Fruit fly (Drosophila melanogaster): ENCODE measurements around the gene CG31229.

The CG31229 gene

DNA sequence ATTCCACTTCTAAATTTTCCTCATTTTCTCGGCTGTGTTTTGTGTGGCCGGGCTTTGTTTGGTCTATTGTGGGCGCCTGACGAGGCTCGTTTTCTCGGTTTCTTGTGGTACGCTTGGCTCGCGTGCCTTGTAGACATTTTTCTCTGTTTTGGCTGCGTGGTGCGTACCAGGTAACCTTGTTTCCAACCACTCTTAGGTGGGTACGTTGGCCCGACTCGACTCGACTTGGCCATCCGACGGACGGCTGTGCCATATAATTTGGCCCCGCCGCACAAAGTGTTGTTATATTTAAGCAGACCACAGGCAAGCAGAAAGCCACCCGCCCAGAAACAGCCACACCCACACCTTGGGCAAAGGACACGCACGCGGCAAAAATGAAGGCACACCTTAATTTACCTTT is 35.9 kb downstream of the CG31229 start:
- no peak for TF ChIP-seq unpg (GFP tag; optimal IDR thresholded peaks at IDR 0.05)
- TF ChIP-seq gcm2 (GFP tag; optimal IDR thresholded peaks at IDR 0.05): no peak
- peak; percentile 92 for TF ChIP-seq CG13894 (tag; optimal IDR thresholded peaks at IDR 0.05)
- 0 out of 2 replicates have a peak, but pooled peaks have one; percentile 11 for TF ChIP-seq slbo (GFP tag; IDR thresholded peaks at IDR 0.05)

DNA sequence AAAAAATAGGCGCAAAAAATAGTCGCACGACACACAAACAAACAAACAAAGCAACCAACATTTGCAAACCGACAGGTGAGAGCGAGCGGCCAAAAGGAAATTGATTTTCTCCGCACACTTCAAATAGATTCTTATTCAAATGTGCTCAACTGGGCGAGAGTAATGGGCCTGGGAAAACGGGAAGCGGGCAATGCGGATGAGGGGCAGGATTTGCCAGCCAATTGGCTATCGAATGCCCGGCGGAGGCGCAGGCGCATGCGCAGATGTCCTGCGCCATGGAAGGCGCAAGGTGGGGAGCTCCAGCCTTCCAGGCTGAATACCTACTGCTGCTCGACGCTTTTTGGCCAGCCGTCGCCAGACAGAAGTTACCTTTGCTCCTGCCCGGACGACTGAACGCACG is 37.5 kb downstream of the CG31229 start, which contains the start of the genes ChAT and VAChT:
ChAT (plus strand) TSS at position 352 of the 400 bp plus-strand sequence.
VAChT (plus strand) TSS at position 352 of the 400 bp plus-strand sequence.
- TF ChIP-seq Nf-YC (tag; optimal IDR thresholded peaks at IDR 0.05) (peak; percentile 87), C15 (GFP tag; IDR thresholded peaks at IDR 0.05) (no peak), crol (GFP tag; IDR thresholded peaks at IDR 0.05) (peak; percentile 33; the same call in 1 of the 2 replicates), Ssrp (tag; optimal IDR thresholded peaks at IDR 0.05) (no peak), onecut (GFP tag; IDR thresholded peaks at IDR 0.05) (peak; percentile 67; the same call in 1 of the 2 replicates), MESR4 (GFP tag; optimal IDR thresholded peaks at IDR 0.05) (no peak), abd-A (tag; optimal IDR thresholded peaks at IDR 0.05) (peak; percentile 71), twi (tag; optimal IDR thresholded peaks at IDR 0.05) (no peak), Pdp1 (GFP tag; optimal IDR thresholded peaks at IDR 0.05) (no peak), CG10431 (GFP tag; optimal IDR thresholded peaks at IDR 0.05) (no peak), cato (GFP tag; optimal IDR thresholded peaks at IDR 0.05; ENCODE audit: borderline replicate concordance) (no peak), Nf-YB (GFP tag; optimal IDR thresholded peaks at IDR 0.05) (peak; percentile 74), Deaf1 (tag; optimal IDR thresholded peaks at IDR 0.05) (peak; percentile 31), Taf1 (GFP tag; IDR thresholded peaks at IDR 0.05) (no peak), CG16863 (GFP tag; optimal IDR thresholded peaks at IDR 0.05) (no peak), pfk (GFP tag; optimal IDR thresholded peaks at IDR 0.05) (peak; percentile 55), mld (GFP tag; IDR thresholded peaks at IDR 0.05; ENCODE audit: partially characterized antibody) (no peak), ewg (GFP tag; optimal IDR thresholded peaks at IDR 0.05) (peak; percentile 86), CG8765 (GFP tag; IDR thresholded peaks at IDR 0.05) (no peak), Hr78 (GFP tag; optimal IDR thresholded peaks at IDR 0.05) (no peak), CG3726 (GFP tag; IDR thresholded peaks at IDR 0.05) (no peak)

DNA sequence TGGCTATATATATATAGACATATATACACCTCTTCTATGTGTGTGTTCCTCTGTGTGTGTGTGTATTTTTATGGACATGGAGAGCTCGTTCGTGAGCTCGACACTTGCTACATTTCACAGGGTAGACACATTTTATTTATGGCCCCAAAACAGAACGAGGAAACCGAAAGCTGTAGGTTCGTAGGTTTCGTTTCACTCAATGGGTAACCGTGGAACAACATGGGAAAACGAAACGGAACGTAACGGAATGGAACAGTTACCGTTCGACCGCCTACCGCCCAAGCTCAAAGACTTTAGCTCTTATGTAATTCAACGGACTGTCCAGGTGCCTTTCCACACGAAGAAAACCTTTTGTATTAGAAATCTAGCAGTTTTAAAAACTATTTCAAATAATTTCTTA is 38.6 kb downstream of the CG31229 start:
- peak; percentile 22 for TF ChIP-seq Deaf1 (tag; optimal IDR thresholded peaks at IDR 0.05)
- TF ChIP-seq abd-A (tag; optimal IDR thresholded peaks at IDR 0.05): peak; percentile 15
- peak; percentile 93 for TF ChIP-seq pfk (GFP tag; optimal IDR thresholded peaks at IDR 0.05)
- peak in 1 of 2 experiments; percentile 7 for TF ChIP-seq Pdp1 (GFP tag; optimal IDR thresholded peaks at IDR 0.05)
- no peak for TF ChIP-seq CG8944 (GFP tag; optimal IDR thresholded peaks at IDR 0.05)
- no peak for TF ChIP-seq chif (GFP tag; optimal IDR thresholded peaks at IDR 0.05)

DNA sequence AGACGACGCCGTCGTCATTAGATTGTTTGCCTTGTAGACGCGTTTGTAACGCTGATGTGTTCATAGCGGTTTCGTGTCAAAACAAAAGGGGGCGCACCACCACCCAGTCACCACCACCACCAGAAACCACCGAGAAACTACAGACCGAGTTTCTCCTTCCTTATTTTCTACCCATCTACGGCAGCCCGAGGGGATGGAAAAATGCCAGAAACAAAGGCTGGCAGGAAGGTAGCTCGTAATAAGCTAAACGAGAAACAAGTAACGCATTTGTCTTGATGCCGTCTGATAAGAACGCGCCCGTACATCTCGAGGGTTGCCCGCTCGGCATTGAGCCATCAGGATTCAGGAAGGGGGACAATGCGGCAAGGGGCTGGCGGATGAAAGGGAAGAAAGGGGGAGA is 39.8 kb downstream of the CG31229 start:
- no peak for TF ChIP-seq Doc2 (GFP tag; IDR thresholded peaks at IDR 0.05)
- TF ChIP-seq CG13123 (GFP tag; optimal IDR thresholded peaks at IDR 0.05): no peak
- peak; percentile 58 for TF ChIP-seq Hey (tag; optimal IDR thresholded peaks at IDR 0.05)
- peak; percentile 75 for TF ChIP-seq pros (GFP tag; optimal IDR thresholded peaks at IDR 0.05)
- no peak for TF ChIP-seq CG30403 (GFP tag; optimal IDR thresholded peaks at IDR 0.05)
- TF ChIP-seq CG6683 (GFP tag; optimal IDR thresholded peaks at IDR 0.05): no peak
- no peak for TF ChIP-seq CG6654 (GFP tag; optimal IDR thresholded peaks at IDR 0.05)
- no peak for TF ChIP-seq ab (GFP tag; optimal IDR thresholded peaks at IDR 0.05)
- no peak for TF ChIP-seq Poxn (GFP tag; IDR thresholded peaks at IDR 0.05)
- TF ChIP-seq CG8359 (GFP tag; optimal IDR thresholded peaks at IDR 0.05; ENCODE audit: borderline replicate concordance): no peak
- peak; percentile 11 for TF ChIP-seq run (tag; optimal IDR thresholded peaks at IDR 0.05)
- peak; percentile 79 for TF ChIP-seq abd-A (tag; optimal IDR thresholded peaks at IDR 0.05)
- no peak for TF ChIP-seq Hmx (GFP tag; optimal IDR thresholded peaks at IDR 0.05)
- no peak for TF ChIP-seq CG12769 (tag; optimal IDR thresholded peaks at IDR 0.05)
- TF ChIP-seq CG31224 (GFP tag; IDR thresholded peaks at IDR 0.05): no peak

All from whole organism, embryonic.